Worm (Caenorhabditis elegans) whole organism, L4/young adult: Measurements from ENCODE around the gene him-17.

Source experiments
- W03F9.2 ChIP-seq: fragments of 150-350 bp; optimal IDR thresholded peaks from 2 replicates; lab custom pipeline; 2014; ENCODE audit warnings: missing biosample characterization, missing genetic modification characterization
- dao-5 ChIP-seq: sonication (generic microtip); optimal IDR thresholded peaks from 2 replicates; lab custom pipeline; 2016; ENCODE audit warnings: missing genotype, missing genetic modification characterization, moderate library complexity, missing compliant biosample characterization
- him-1 ChIP-seq: sonication (generic microtip); optimal IDR thresholded peaks from 2 replicates; lab custom pipeline; 2016; ENCODE audit warnings: missing genotype, missing genetic modification reagents, missing genetic modification characterization, missing compliant biosample characterization

him-17 gene

DNA sequence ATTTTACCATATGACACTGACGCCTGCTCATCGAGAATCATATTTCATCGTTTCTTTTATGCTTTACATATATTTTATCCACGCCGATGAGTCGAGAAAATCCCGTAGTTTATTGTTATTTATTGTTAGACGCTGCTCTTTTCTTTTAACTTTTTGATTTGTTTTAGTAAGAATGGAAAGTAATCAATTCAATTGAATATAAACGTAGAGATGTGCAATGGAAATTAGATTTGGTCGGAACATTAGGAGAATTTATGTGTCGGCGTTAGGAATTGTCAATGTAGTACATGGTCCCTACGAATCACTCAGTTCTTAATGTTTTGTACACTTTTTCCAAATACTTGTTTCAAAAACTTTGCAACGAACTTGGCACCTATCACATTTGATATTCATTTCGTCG lies 11.3 kb upstream of the him-17 start:
- no peak for TF ChIP-seq W03F9.2
- TF ChIP-seq him-1 (tag; lab: Kevin White, UChicago): no peak
- no peak for TF ChIP-seq dao-5 (tag; lab: Kevin White, UChicago)

DNA sequence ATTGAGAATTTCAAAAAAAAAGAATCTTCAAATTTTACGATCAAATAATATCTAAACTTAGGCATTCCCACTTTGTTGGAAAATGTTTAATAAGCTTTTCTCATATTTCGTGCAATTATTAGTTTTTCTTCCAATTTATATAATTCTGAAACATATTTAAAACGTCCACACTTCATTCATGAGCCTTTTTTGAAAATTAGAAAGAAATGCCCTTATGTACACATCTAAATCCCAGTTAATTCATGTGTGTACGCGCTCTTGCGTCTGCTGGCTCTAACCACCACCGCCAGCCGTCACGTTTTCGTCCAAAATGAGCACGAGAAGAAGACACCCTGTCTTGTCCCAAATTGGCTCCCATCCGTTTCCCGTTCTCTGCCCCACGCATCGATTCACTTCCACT lies 9.9 kb upstream of the him-17 start:
- TF ChIP-seq W03F9.2: no peak

DNA sequence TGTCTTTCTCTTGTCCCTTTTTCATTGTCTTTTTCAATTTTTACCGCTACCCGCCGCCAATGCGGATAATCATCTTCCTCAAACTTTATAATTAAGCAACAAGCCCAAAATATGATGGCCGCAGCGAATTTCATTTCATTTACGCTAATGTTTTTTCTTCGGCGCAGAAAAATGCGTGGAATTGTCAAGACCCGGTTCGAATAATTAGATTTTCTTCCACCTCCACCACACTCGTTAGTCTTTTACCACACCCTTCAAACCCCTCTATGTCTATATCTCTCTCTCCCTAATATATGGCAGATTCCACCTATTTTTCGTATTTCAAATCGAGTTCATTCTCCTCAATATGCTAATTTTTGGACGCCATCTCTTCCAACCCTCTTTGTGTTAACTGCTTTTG lies 6.0 kb upstream of the him-17 start:
- TF ChIP-seq him-1 (tag; lab: Kevin White, UChicago) (no peak), W03F9.2 (no peak), dao-5 (tag; lab: Kevin White, UChicago) (no peak)

DNA sequence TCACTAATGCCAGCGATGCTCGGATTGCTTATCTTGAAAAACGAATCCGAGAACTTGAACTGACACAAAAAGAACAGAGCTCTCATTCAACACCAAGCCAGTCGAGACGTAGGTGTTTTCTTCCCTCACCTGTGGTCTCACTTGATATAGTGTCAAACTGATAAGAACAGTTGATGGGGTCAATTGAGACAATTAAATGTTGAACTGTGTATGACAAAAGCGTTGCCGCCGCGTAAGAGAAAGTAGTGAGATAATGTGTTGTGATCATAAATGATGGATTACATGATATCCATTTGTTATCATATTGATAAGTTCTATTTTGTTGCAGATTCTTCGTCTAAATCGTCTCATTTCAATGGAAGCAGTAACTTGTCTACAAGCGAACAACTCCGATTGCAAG lies 2.8 kb upstream of the him-17 start:
- TF ChIP-seq W03F9.2: no peak
- no peak for TF ChIP-seq him-1 (tag; lab: Kevin White, UChicago)
- TF ChIP-seq dao-5 (tag; lab: Kevin White, UChicago): no peak

DNA sequence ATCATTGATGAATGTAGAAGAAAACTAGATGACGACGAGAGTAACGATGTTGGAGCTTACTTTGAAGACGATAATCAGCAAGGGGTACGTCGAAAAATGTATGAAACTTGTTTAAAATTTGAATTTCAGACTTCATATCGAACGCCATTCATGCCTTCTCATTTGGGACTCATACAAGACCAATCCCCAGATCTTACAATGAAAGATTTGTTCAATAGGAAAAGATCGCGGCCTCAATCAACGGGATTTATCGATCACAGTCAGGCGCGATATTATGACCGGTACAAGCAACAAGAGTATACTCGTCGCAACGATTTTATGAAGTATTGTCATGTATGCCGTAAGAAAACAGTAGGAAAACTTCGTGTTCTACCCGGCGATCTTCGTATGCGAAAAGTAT lies 303 bp downstream of the him-17 start:
- no peak for TF ChIP-seq W03F9.2
- TF ChIP-seq him-1 (tag; lab: Kevin White, UChicago): no peak
- no peak for TF ChIP-seq dao-5 (tag; lab: Kevin White, UChicago)

DNA sequence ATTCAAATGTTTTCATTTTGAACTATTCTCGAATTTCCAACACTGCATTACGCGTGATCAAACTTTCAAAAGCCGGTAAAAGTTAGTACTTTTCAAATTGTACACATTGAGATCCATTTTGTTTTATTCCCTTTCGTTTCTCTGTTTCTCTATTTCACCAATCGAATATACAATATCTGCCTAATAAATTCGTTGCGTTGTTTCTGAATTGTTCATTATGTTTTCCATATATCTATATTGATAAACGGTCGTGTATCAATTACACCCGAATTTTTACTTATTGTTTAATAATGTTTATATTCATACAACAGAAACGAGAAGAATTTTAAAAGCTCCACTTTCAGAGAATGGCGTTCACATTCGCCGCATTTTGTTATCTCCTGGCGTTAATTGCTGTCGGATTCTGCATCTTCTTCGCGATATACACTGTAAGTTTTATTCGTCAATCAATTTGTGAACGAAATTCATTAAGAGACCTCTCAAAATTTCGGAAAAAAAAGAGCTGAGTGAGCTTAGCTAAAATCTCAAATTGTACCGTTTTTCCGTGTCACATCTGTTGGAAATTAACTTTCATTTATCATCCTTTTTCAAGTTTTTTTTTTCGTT lies 3.6 kb downstream of the him-17 start, which contains the start of gene cni-1:
TSS of gene cni-1 (plus strand) at position 345 of the 606 bp plus-strand sequence.
- TF ChIP-seq W03F9.2 (no peak), him-1 (tag; lab: Kevin White, UChicago) (no peak), dao-5 (tag; lab: Kevin White, UChicago) (no peak)

DNA sequence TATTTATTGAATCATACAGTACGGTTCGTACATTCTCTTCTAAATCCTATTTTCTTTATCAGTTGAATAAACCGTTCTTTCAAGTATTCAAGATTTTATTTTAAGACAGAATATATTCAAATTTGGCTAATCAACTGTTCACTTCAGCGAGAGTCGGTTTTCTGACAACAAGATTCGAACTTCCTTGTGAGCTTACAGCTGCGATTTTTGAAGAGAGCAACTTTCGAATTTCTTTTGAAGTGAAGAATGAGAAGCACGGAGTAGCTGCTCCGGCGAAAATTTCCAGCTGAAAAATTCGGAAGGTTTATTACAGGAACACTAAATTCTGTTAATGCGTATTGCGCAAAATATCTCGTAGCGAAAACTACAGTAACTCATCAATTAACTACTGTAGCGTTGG lies 4.9 kb downstream of the him-17 start:
- TF ChIP-seq dao-5 (tag; lab: Kevin White, UChicago) (no peak), him-1 (tag; lab: Kevin White, UChicago) (no peak), W03F9.2 (no peak)

DNA sequence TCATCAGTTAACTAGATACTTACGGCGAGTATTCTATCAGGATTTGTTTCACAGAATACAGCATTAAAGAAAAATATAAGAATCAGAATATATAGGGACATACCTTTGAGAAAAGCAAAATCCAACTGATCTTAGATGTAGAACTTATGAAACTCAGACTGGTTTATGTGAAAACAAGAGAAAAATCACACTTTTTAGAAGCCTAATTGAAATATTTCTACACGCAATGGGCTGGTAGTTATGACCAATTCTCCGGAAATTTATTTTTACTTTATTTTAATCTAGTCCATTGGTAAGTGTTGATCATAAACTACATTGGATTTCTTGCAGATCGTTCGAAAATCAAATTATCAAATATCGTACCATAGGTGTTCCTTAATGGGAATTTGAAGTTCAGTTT lies 7.6 kb downstream of the him-17 start, which contains the start of gene T09E8.4:
TSS of gene T09E8.4 (minus strand) at position 101 of the 400 bp plus-strand sequence.
- TF ChIP-seq him-1 (tag; lab: Kevin White, UChicago) (no peak), W03F9.2 (no peak), dao-5 (tag; lab: Kevin White, UChicago) (no peak)

DNA sequence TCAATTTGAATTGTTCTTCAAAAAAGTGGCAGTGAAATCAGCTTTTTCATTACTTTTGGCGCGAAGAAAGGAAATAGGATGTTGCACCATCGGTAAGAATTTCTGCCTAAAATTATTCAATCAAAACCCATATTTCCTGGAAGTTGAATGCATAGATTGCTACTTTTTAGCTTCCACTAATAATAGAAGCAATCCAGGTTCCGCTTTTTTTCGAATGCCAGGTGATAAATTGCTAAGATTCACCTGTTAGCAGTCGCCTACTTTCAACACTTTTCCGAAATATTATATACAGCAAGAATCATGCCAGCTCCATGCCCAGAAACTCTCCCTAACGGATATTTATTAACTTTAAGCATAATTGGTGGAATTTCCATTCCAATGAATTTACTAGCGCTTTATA lies 8.9 kb downstream of the him-17 start, which contains the start of gene sri-6:
TSS of gene sri-6 (plus strand) at position 301 of the 400 bp plus-strand sequence.
- TF ChIP-seq dao-5 (tag; lab: Kevin White, UChicago) (no peak), W03F9.2 (no peak), him-1 (tag; lab: Kevin White, UChicago) (no peak)

DNA sequence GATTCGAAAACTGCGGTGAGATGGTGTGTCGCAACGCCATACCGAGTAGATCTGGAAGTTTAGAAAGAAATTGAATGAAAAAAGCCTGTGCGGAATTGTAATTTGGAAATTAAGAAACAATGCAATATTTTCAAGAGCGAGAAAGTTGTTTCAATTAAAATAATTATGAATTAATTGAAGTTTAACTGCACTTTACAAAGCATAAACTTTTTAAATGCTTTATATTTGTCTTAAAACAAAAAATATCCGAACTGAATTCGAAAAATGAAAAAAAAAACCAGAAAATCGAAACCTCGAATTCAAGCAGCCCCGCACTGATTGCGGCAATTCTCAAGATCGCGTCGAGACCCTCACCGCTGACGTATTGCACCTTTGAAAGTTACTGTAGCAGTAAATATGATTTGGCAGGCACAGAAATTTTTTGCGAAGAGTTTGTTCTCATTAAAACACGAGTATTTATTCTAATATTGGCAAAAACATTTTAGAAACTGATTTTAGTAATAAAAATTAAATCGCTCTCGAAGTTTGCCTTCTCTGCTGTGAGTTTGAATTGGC lies 17.1 kb downstream of the him-17 start, which contains the start of gene sun-1:
TSS of gene sun-1 (minus strand) at position 51 of the 555 bp plus-strand sequence.
- TF ChIP-seq dao-5 (tag; lab: Kevin White, UChicago): no peak
- no peak for TF ChIP-seq W03F9.2
- TF ChIP-seq him-1 (tag; lab: Kevin White, UChicago): no peak

DNA sequence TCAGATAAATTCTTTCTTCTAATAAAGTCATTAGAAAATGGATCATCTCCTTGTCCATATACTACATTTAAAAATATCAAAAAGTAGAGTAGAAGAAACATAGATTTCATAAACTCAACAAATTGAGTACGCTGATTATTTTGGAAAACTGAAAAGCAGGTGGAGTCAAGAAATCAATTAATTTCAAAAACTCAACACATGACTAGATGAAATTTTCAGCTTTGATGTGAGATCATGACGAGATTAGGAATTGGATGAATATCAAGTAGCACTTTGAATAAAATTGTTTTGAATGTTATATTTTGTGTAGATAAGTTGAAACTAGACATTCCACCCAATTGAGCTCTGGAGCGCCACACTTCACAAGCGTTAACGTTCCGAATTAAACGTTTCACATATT lies 19.0 kb downstream of the him-17 start, which contains the start of gene F57B1.1:
TSS of gene F57B1.1 (minus strand) at position 101 of the 400 bp plus-strand sequence.
- TF ChIP-seq dao-5 (tag; lab: Kevin White, UChicago): no peak
- no peak for TF ChIP-seq him-1 (tag; lab: Kevin White, UChicago)
- TF ChIP-seq W03F9.2: no peak

DNA sequence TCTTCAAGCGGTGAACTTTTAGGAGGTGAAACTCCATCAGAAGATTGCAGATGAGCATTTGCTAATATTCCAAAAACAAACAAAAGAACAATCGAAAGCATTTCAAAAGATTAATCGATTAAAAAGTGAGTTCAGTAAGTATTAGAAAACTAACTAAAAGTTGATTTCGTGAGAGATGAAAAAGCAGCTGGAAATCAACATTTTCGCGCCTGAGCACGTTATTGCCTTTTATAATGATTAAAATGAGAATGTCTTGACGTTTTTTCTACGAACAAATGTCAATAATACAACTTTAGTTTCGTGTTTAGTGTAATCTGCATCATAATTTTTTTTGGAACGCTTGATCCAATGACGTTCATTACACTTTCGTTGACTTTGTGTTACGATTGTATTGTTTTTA lies 21.3 kb downstream of the him-17 start, which contains the start of gene F57B1.9:
TSS of gene F57B1.9 (minus strand) at position 101 of the 400 bp plus-strand sequence.
- no peak for TF ChIP-seq him-1 (tag; lab: Kevin White, UChicago)
- no peak for TF ChIP-seq dao-5 (tag; lab: Kevin White, UChicago)
- no peak for TF ChIP-seq W03F9.2

DNA sequence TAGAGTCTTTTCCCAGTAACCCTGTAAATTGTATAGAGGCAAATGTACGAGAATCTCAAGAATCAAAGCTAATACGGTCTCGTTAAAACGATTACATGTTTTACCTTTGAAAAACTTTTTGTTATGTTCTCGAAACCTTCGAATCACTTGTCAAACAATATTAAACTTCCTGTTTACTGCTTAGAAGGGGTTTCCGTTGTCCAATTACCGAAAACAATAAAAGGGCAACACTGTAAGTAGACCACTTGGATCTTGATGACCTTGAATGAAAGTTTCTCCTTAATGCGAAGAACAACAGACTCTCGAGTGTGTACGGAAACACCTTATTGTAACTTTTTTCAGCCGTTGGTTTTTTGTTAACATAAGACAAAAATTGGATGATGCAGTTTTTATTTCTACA lies 24.1 kb downstream of the him-17 start:
- TF ChIP-seq him-1 (tag; lab: Kevin White, UChicago) (no peak), W03F9.2 (no peak), dao-5 (tag; lab: Kevin White, UChicago) (no peak)

DNA sequence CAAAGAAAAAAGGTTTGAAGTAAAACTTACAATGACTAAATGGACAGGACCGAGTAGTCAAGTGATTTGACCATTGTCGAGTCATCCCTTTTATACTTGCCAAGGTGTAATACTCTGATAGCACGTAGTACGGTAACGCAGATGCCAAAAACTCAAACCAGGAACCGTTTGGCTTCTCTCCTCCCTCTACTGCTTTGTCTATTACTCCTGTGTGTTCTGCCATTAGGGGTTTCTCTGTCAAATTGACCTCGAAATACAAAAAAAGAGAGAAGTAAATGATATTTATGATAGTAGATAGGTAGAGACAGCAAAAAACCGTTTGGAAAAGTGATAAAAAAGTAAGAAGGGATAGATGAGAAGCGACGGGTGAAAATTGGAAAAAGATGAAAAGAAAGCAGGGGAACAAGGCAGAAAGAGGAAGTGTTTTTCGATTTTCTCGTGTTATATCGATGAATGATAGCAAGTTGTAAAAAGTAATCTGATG lies 25.7 kb downstream of the him-17 start, which contains the start of the genes col-159 and col-160:
TSS of gene col-159 (minus strand) at position 51 of the 484 bp plus-strand sequence.
TSS of gene col-160 (minus strand) at position 63 of the 484 bp plus-strand sequence.
- TF ChIP-seq dao-5 (tag; lab: Kevin White, UChicago) (no peak), W03F9.2 (no peak), him-1 (tag; lab: Kevin White, UChicago) (no peak)
